Worm (Caenorhabditis elegans): ENCODE results near the gene nhr-184.

DNA sequence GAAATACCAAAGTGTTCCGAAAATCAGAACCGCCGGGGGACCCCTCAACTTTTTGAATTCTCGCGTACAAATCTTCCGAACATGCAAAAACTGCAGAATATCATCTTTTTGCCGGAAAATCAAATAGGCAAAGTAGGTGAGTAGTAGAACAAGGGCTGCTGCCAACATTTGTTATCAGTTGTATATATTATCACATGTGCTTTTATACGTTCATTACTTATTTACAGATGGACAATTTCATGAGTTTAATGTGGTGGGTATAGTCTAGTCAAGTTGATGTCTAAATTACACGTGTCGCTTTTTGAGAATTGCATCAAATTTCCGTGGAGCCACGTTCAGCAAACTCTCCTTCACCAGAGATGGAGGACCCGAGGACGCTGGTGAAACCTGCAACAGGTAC, 13.0 kb downstream of the nhr-184 start, which contains the start of gene cyp-32B1:
- TF ChIP-seq tbx-2 (tag; optimal IDR thresholded peaks at IDR 0.05): no peak
- no peak for TF ChIP-seq fkh-10 (GFP tag; optimal IDR thresholded peaks at IDR 0.05)
- no peak for TF ChIP-seq snpc-4 (tag; optimal IDR thresholded peaks at IDR 0.05)
- no peak for TF ChIP-seq lin-15B (tag; optimal IDR thresholded peaks at IDR 0.05)
- no peak for TF ChIP-seq mdl-1 (tag; optimal IDR thresholded peaks at IDR 0.05)
- TF ChIP-seq ztf-4 (tag; optimal IDR thresholded peaks at IDR 0.05): no peak
- TF ChIP-seq ztf-11 (tag; optimal IDR thresholded peaks at IDR 0.05): no peak
- no peak for TF ChIP-seq nhr-12 (tag; optimal IDR thresholded peaks at IDR 0.05)
